Fruit fly (Drosophila melanogaster): Measurements from ENCODE around the gene CG9372.

CG9372 gene

DNA sequence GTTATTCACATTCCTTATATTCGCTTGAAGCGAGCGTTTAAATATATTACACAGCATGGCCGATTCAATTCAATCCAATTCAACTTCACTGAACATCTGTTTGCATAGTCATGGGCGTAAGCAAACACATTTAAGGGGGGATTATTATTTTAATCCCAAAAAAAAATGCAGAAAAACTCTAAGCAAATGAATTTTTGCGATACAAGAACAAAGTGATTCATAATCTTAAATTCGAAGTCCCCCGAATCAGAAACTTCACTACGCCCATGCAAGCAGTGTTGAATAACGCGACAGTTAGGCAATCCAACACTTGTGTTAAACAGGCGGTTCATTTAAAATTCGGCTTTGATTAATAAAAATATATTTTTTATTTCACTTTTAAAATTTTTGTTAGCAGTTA lies 15.6 kb upstream of the CG9372 start, which contains the start of gene CG14100 (continued):
- TF ChIP-seq CG4318 (GFP tag; optimal IDR thresholded peaks at IDR 0.05) (peak; percentile 100), CG32006 (GFP tag; optimal IDR thresholded peaks at IDR 0.05) (peak; percentile 100), salr (GFP tag; optimal IDR thresholded peaks at IDR 0.05) (peak; percentile 100), Hr38 (GFP tag; optimal IDR thresholded peaks at IDR 0.05) (peak; percentile 100), Hr4 (GFP tag; optimal IDR thresholded peaks at IDR 0.05) (peak; percentile 100), CG10631 (GFP tag; optimal IDR thresholded peaks at IDR 0.05) (peak; percentile 100), pdm3 (GFP tag; optimal IDR thresholded peaks at IDR 0.05) (peak; percentile 100), achi (GFP tag; optimal IDR thresholded peaks at IDR 0.05) (peak; percentile 100)

- TF ChIP-seq svp (GFP tag), result no peak
- TF ChIP-seq Blimp-1 (GFP tag; optimal IDR thresholded peaks at IDR 0.05), result peak; percentile 89
- TF ChIP-seq OdsH (GFP tag; optimal IDR thresholded peaks at IDR 0.05), result no peak
- no peak for TF ChIP-seq Eip78C (GFP tag)
- no peak for TF ChIP-seq CG6163 (GFP tag; IDR thresholded peaks at IDR 0.05)
- TF ChIP-seq Eip75B (GFP tag; optimal IDR thresholded peaks at IDR 0.05), result no peak
- TF ChIP-seq Hr4 (GFP tag; optimal IDR thresholded peaks at IDR 0.05), result no peak
- TF ChIP-seq CG1621 (tag; optimal IDR thresholded peaks at IDR 0.05), result no peak
- no peak for TF ChIP-seq Met (GFP tag; optimal IDR thresholded peaks at IDR 0.05)
- peak; percentile 13 for TF ChIP-seq Eip93F (GFP tag; optimal IDR thresholded peaks at IDR 0.05)
- TF ChIP-seq pdm3 (GFP tag; optimal IDR thresholded peaks at IDR 0.05), result no peak
- TF ChIP-seq CG16779 (tag; optimal IDR thresholded peaks at IDR 0.05), result no peak
These were observed 7.4 kb upstream of the CG9372 start, which contains the start of the genes ash1 and Taf6 for dm6 chr3L:19598369-19599148. Gene ash1 (minus strand): TSS chr3L:19598755. Gene Taf6 (plus strand): TSS chr3L:19599088.

- no peak for TF ChIP-seq svp (GFP tag)
- no peak for TF ChIP-seq CG8632 (GFP tag; optimal IDR thresholded peaks at IDR 0.05)
- TF ChIP-seq vri (GFP tag; optimal IDR thresholded peaks at IDR 0.05), result no peak
These were observed 4.6 kb upstream of the CG9372 start, which contains the start of gene CG9368 for dm6 chr3L:19601413-19601812. Gene CG9368 (plus strand): TSS chr3L:19601633.

- TF ChIP-seq net (GFP tag; optimal IDR thresholded peaks at IDR 0.05), result peak; percentile 99
- TF ChIP-seq dac (GFP tag; optimal IDR thresholded peaks at IDR 0.05), result peak; percentile 98
- peak; percentile 98 for TF ChIP-seq spab (GFP tag; optimal IDR thresholded peaks at IDR 0.05)
- peak; percentile 100 for TF ChIP-seq Eip78C (GFP tag)
- TF ChIP-seq Sox14 (GFP tag; optimal IDR thresholded peaks at IDR 0.05), result peak; percentile 99
- TF ChIP-seq CG10631 (GFP tag; optimal IDR thresholded peaks at IDR 0.05), result peak; percentile 99
- TF ChIP-seq CG8632 (GFP tag; optimal IDR thresholded peaks at IDR 0.05), result peak; percentile 99
- TF ChIP-seq CG10669 (GFP tag; optimal IDR thresholded peaks at IDR 0.05), result peak; percentile 99
- TF ChIP-seq Sox102F (GFP tag; optimal IDR thresholded peaks at IDR 0.05), result peak; percentile 99
- TF ChIP-seq CG6854 (GFP tag; optimal IDR thresholded peaks at IDR 0.05), result peak; percentile 98
- peak; percentile 99 for TF ChIP-seq Ets96B (tag; optimal IDR thresholded peaks at IDR 0.05)
- TF ChIP-seq CG8119 (GFP tag; IDR thresholded peaks at IDR 0.05), result peak; percentile 98
- peak; percentile 99 for TF ChIP-seq pdm3 (GFP tag; optimal IDR thresholded peaks at IDR 0.05)
- peak; percentile 99 for TF ChIP-seq Hr4 (GFP tag; optimal IDR thresholded peaks at IDR 0.05)
- peak; percentile 98 for TF ChIP-seq CG7368 (GFP tag; optimal IDR thresholded peaks at IDR 0.05)
- peak; percentile 99 for TF ChIP-seq achi (GFP tag; optimal IDR thresholded peaks at IDR 0.05)
- TF ChIP-seq CG32006 (GFP tag; optimal IDR thresholded peaks at IDR 0.05), result peak; percentile 99
- TF ChIP-seq CG6276 (GFP tag; optimal IDR thresholded peaks at IDR 0.05), result peak; percentile 97
- peak; percentile 97; the same call in 2 of the 3 replicates for TF ChIP-seq eg (GFP tag; IDR thresholded peaks at IDR 0.05)
- peak; percentile 99 for TF ChIP-seq cyc (GFP tag; optimal IDR thresholded peaks at IDR 0.05)
- TF ChIP-seq Blimp-1 (GFP tag; optimal IDR thresholded peaks at IDR 0.05), result peak; percentile 95
- TF ChIP-seq CG11762 (GFP tag; optimal IDR thresholded peaks at IDR 0.05; ENCODE audit: insufficient read depth), result peak; percentile 99
- peak; percentile 98 for TF ChIP-seq CG15336 (GFP tag; IDR thresholded peaks at IDR 0.05)
- peak; percentile 97 for TF ChIP-seq CG9139 (GFP tag; optimal IDR thresholded peaks at IDR 0.05)
- TF ChIP-seq CG6808 (GFP tag; optimal IDR thresholded peaks at IDR 0.05), result peak; percentile 98
- TF ChIP-seq CG34406 (GFP tag; optimal IDR thresholded peaks at IDR 0.05), result peak; percentile 99
- TF ChIP-seq topi (GFP tag; optimal IDR thresholded peaks at IDR 0.05), result peak; percentile 99
- TF ChIP-seq fd85E (GFP tag; optimal IDR thresholded peaks at IDR 0.05), result peak; percentile 96
- TF ChIP-seq Hr38 (GFP tag; optimal IDR thresholded peaks at IDR 0.05), result peak; percentile 89
- TF ChIP-seq ss (GFP tag; optimal IDR thresholded peaks at IDR 0.05), result peak; percentile 98 to 99
- TF ChIP-seq CG11294 (GFP tag; IDR thresholded peaks at IDR 0.05), result peak; percentile 97
- peak; percentile 98 for TF ChIP-seq fkh (GFP tag; optimal IDR thresholded peaks at IDR 0.05)
These were observed 6.2 kb downstream of the CG9372 start, which contains the start of the genes Lon and PIG-F for dm6 chr3L:19612172-19612571. Gene Lon (minus strand): TSS chr3L:19612199. Gene PIG-F (plus strand): TSS chr3L:19612455.
